Worm (Caenorhabditis elegans): Measurements from ENCODE around the gene ret-1.
A peak's percentile ranks its signal among the peaks of the same experiment; 100 is the strongest.

DNA sequence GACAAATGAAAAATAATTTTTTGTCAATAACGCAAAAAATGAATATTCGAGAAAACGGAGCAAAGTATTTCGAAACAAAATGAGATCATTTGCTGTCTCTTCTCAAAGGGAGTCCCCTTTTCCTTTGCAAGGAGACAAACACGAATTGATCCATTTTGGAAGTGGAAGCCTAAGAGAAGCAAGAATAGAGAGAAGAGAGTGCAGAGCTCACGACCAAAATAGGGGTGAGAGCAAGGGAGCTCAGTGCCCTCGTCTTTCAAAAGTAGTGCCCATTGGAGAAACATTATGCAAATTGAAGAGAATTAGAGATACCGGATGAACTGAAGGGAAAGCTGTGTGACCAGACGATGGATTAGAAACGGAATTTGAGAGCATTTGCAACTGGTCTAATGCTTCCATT lies 4.0 kb upstream of the ret-1 start:
- TF ChIP-seq unc-62 (GFP tag; optimal IDR thresholded peaks at IDR 0.05): no peak
- peak in 2 of 3 experiments; percentile 12 to 45 for TF ChIP-seq ceh-82 (tag; optimal IDR thresholded peaks at IDR 0.05)
